Fruit fly (Drosophila melanogaster) whole organism: Measurements from ENCODE around the gene CG34290.

Experiments
- CG8478 ChIP-seq: fragments of >200 bp; optimal IDR thresholded peaks from 2 replicates; lab custom pipeline; 2018; ENCODE audit warnings: inconsistent platforms
- Dll ChIP-seq: fragments of >200 bp; optimal IDR thresholded peaks from 2 replicates; lab custom pipeline; 2017
- EcR ChIP-seq, 2 experiments: fragments of >200 bp; optimal IDR thresholded peaks; 2 replicates each; lab custom pipeline; 2017; ENCODE audit warnings: missing biosample characterization in 2 of 2, missing genetic modification characterization in 2 of 2, missing genetic modification reagents in 2 of 2
- pan ChIP-seq: fragments of >200 bp; optimal IDR thresholded peaks from 2 replicates; lab custom pipeline; 2017
- psq ChIP-seq: fragments of >200 bp; optimal IDR thresholded peaks from 2 replicates; lab custom pipeline; 2017
- usp ChIP-seq: fragments of >200 bp; optimal IDR thresholded peaks from 2 replicates; lab custom pipeline; 2017; ENCODE audit warnings: missing biosample characterization, missing genetic modification characterization, mixed read lengths

CG34290 gene

DNA sequence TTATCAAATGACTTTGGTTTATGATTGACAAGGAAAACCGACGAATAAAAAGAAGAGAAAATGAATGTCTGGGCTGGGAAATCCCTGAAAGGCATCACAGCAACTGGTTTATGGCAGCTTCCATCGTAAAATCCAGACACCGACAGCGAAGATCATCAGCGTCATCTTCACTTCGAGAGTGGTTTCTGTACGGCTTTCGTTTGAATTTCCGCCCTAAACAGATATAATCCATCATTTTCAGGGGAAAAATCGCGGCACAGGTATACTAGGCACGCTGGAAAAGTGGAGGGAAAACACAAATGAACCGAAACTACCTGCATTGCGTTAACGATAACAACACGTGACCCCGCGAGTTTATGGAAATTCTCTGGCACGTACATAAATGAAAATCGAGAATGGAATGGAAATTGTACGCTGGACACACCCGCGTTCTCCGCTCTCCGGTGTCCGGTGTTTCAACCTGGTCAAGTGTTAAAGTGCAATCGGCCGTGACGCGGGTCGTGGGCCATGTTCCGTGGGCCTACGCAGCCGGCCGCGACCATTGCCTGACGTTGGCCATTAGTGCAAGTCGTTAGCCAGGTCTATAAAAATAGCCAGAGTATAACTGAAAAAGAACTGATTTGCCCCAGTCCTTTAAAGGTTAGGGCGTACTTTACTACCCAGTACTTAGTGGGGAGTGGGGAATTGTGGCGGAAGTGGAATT, 8.0 kb upstream of the CG34290 start:
- TF ChIP-seq usp (GFP tag; lab: Kevin White, UChicago) (no peak), EcR (GFP tag; optimal IDR thresholded peaks at IDR 0.05; lab: Kevin White, UChicago) (no peak), Dll (no peak)

DNA sequence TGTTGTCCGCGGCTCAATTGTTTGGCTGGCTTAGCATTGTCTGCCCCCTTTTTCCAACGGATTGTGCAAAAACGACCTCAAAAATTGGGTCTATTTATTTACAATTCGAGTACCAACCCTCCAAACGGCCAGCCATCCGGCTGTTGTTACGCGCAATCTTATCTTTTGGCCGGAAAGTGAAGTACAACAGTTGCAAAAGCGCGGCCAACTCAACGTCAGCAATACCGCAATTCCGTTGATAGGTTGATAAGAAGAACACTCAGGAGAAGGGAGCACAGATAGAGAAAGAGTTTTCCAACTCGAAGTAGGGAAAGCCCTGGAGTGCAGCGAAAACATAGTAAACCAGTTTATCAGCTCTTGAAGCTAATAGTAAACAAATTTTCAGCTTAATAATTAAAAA, 7.3 kb upstream of the CG34290 start:
- no peak for TF ChIP-seq pan (lab: Kevin White, UChicago)
- no peak for TF ChIP-seq EcR (GFP tag; optimal IDR thresholded peaks at IDR 0.05; lab: Kevin White, UChicago)
- no peak for TF ChIP-seq psq (lab: Kevin White, UChicago)
- TF ChIP-seq Dll = no peak
- no peak for TF ChIP-seq CG8478
- TF ChIP-seq usp (GFP tag; lab: Kevin White, UChicago) = no peak

DNA sequence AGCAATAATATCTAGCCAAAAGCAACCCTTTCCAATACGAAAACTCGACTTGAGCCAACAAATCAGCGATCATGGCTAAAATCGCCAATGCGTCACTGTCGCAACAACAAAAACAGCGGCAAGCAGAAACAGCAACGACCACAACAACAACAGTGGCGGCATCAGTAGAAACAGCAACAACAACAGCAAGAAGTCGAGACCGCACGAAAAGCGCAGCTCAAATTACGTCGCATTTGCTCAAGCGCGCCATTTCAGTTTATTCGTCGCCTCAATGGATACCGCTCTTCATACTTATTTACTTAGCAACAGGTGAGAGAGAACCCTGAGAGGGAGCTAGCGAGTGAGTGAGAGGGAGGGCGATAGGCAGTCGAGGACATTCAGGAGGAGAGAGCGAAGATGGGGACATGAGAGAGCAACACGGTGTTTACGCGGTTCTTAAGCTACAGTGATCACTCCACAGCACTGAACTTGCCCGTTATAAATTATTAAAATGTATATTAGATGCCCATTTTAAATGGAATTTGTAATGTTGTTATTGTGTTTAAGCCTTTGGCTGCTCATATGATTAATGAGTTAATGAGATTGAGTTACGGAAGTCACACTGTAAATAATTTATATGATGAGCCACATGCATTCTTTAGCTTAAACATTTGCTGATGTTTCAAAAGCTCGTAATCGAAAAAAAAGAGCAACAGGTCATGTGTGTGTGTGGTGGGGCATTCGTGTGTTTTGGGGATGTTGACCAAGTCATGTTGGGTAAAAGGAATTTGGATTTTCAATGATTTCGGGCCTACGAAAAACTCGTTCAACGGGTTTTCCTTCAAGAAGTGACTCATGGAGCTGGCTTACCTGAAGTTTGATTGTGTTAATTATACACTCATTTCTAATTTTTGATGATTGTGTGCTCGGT, 6.2 kb upstream of the CG34290 start:
- no peak for TF ChIP-seq usp (GFP tag; lab: Kevin White, UChicago)
- TF ChIP-seq pan (lab: Kevin White, UChicago) = no peak
- no peak for TF ChIP-seq psq (lab: Kevin White, UChicago)
- TF ChIP-seq EcR (GFP tag; optimal IDR thresholded peaks at IDR 0.05; lab: Kevin White, UChicago) = no peak
- no peak for TF ChIP-seq Dll

DNA sequence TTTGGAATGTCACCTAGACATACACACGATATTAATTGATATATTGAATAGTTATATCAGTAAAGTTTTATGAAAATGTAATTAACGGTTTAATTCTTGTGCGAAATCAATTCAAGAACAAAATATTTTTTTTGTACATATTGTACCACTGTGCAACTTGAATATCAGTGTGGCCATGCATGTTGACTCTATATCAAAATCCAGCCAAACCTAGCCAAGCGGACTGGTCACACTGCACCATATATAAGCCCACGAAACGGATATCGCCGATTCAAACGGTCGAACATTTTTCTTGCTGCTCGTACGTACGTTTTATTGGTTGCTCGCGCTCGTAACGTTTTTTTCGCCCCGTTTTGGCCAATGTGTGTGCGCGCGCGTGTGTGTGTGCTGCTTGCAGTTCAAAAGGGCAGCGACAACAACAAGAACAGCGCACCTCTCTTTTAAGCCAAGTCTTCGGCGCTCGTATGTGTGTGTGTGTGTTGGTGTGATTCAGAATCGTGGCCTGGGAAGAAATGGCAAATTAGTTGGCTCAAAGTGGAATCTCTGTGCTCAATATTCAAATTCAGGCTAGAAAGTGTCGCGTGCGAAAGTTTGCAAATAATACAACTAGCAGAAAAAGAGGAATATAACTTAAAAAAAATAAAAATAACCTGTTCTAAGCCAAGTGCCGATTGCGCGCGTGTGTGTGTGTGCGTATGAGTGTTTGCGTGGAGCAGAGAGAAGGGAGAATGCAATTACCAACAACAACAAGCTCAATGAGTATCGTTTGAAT, 5.4 kb upstream of the CG34290 start, which contains the start of gene crb:
TSS of gene crb (plus strand) at position 295 of the 772 bp plus-strand sequence.
- no peak for TF ChIP-seq usp (GFP tag; lab: Kevin White, UChicago)
- TF ChIP-seq EcR (GFP tag; optimal IDR thresholded peaks at IDR 0.05; lab: Kevin White, UChicago) = no peak
- TF ChIP-seq pan (lab: Kevin White, UChicago) = no peak
- no peak for TF ChIP-seq psq (lab: Kevin White, UChicago)
- TF ChIP-seq Dll = no peak
- TF ChIP-seq CG8478 = no peak

DNA sequence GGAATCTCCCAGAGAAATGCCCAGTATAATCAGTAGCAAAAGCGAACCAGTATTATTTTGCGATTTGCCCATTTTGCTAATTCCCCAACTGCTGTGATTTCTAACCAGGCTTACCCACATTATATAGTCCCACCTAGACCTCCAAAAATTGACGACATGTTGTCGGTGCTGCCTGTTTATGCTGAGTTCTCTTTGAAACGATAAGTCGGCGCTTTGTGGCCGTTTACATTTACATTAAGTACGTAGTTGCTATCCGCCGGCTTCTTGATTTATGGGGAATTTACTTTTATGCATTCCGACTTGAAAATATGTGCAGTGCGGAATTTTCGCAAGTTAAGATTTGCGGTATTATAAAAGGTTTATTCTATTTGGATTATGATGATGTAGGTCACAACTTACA, 4.7 kb upstream of the CG34290 start, which contains the start of gene CG5715:
TSS of gene CG5715 (minus strand) at position 101 of the 400 bp plus-strand sequence.
- TF ChIP-seq EcR (GFP tag; optimal IDR thresholded peaks at IDR 0.05; lab: Kevin White, UChicago) (no peak), psq (lab: Kevin White, UChicago) (no peak), usp (GFP tag; lab: Kevin White, UChicago) (no peak), Dll (no peak), CG8478 (no peak), pan (lab: Kevin White, UChicago) (no peak)

DNA sequence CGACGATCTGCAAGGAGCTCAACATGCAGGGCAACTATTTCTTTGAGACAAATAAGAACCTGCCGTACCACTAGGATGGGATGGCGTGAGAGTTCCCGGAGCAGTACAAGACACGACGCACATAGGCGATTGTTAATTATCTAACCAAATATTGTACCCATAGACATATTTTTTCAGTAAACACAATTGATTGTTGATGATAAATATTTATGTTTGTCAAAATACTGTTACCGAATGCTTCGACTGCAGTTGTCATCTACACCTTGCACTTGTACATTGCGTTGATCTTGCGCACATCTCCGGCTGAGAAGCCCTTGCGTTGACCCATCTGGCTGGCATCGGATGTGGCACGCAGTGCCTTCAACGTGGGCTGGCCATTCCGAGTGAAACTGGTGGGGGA, 3.6 kb upstream of the CG34290 start:
- TF ChIP-seq EcR (GFP tag; optimal IDR thresholded peaks at IDR 0.05; lab: Kevin White, UChicago) (no peak), pan (lab: Kevin White, UChicago) (no peak), psq (lab: Kevin White, UChicago) (no peak), Dll (no peak), usp (GFP tag; lab: Kevin White, UChicago) (no peak), CG8478 (no peak)

DNA sequence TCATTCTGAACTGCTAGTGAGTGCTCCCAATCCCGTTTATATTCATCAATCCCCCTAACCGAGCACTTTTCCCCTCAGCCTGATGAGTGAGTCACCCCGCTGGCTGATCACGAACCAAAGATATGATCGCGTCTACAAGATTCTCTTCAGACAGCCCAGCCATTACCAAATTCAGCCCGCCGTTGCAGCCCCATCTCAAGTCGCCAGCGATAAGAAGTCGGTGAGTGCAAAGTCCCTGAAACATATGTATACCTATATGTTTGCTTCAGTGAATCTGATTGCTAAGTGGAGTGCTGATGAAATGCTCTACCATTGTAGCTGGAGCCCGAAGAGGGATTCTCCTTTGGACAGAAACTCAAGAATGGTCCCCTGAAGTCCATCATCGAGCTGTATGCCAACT, 2.5 kb downstream of the CG34290 start:
- TF ChIP-seq pan (lab: Kevin White, UChicago) (no peak), Dll (no peak), psq (lab: Kevin White, UChicago) (no peak), CG8478 (no peak), EcR (GFP tag; optimal IDR thresholded peaks at IDR 0.05; lab: Kevin White, UChicago) (no peak), usp (GFP tag; lab: Kevin White, UChicago) (no peak)

DNA sequence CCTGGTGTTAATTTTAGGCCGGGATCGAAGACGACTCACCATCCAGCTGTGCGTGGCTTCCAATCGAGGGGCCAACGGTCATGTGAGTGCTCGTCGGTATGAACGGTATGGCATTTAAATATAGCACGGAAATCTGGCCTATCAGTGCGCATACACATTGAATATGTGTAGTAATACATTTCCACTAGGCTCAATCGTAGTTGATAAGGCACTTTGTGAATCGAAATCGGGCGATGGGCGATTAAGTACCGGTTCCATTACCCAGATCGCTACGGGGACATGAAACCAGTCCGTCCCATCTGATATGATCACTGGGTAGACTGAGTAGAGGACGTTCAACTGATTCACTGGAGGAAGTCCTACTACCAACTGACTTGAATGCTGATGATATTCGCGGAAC, 4.2 kb downstream of the CG34290 start:
- TF ChIP-seq CG8478 (no peak), psq (lab: Kevin White, UChicago) (no peak)

DNA sequence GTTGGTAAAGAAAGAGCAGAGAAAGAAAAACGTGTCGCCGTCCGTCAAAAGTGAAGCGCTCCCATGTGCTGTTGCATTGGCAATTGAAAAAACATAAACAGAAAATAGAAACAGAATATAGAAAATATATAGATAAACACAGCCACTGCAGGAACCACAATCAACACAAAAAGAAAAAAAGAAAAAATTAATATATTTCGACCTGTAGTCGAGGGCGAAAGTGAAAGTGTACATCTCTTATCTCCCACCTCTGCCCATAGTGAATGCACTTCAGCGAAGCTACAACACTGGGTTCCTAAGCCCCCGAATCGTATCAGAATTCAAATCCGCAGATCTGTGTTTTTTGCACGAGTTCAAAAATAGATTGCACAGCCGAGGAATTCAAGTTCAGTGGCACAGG, 5.5 kb downstream of the CG34290 start:
- no peak for TF ChIP-seq CG8478
- no peak for TF ChIP-seq psq (lab: Kevin White, UChicago)
- no peak for TF ChIP-seq pan (lab: Kevin White, UChicago)
- TF ChIP-seq EcR (GFP tag; optimal IDR thresholded peaks at IDR 0.05; lab: Kevin White, UChicago) = no peak
- no peak for TF ChIP-seq usp (GFP tag; lab: Kevin White, UChicago)
- no peak for TF ChIP-seq Dll

DNA sequence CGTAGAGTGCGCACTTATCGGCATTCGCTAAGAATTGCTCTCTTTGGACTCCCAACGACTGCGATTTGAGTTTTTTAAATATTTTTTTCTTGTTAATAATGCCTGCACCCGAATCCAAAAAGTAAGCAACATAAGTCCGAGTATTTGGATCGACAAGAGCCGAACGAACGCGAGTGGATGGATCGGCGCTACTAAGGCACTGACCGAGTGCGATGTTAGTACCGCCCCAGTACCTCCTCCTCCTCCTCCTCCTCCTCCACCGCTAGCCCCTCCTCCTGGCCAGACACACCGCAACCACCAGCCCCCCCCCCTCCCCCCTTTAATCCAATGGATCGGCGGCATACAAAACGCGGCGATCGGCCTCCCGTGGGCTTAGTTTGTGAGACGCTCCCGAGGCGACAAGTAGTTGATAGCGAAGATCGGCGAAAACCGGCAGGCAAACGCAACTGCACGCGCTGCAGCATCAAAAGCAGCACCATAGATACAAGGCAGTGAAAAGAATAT, 6.0 kb downstream of the CG34290 start, which contains the start of gene CG6356:
TSS of gene CG6356 (plus strand) at position 374 of the 504 bp plus-strand sequence.
- TF ChIP-seq EcR (GFP tag; optimal IDR thresholded peaks at IDR 0.05; lab: Kevin White, UChicago) = peak in 1 of 2 experiments; percentile 48
- no peak for TF ChIP-seq pan (lab: Kevin White, UChicago)

DNA sequence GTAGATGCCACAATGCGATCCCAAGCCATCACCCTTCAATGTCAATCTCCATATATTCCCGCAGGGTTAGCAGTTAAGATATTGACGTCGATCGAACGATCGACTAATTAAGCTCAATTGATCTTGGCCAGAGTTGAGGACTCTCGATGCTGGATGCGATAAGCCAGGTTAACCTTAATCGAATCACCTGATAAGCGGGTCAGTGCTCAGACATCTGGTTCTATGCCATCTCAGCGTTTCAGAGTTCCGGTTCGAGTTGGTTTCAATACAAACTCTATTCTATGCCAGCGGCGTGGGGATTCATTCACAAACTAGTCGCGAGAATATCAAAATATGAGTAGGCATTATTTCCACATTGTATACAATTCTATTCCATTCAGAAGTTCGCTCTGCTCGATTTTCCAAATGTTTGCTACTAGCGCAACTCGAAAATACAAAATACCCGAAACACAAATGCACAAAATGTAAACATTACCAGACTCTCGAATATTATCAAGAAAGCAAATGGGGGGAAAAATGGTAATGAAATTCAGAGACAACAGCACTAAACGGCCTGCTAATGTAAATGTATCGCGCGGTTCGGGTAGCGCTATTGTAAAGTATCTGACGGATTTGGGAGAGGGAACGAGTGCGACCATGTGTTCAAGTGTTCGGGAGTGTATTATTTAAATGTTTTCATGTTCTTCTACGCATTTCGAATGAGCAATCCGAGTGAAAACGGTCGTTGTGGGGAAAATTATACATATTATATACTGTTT, 6.9 kb downstream of the CG34290 start:
- TF ChIP-seq psq (lab: Kevin White, UChicago) = no peak
- TF ChIP-seq EcR (GFP tag; optimal IDR thresholded peaks at IDR 0.05; lab: Kevin White, UChicago) = no peak
- no peak for TF ChIP-seq pan (lab: Kevin White, UChicago)
- no peak for TF ChIP-seq CG8478
- no peak for TF ChIP-seq Dll
- no peak for TF ChIP-seq usp (GFP tag; lab: Kevin White, UChicago)
